Fruit fly (Drosophila melanogaster) whole organism, embryonic: ENCODE measurements around the gene Rim2.
A peak's percentile ranks its signal among the peaks of the same experiment; 100 is the strongest.

Experiments used
- Atf3 ChIP-seq: fragments of 200-800 bp; sonication (Bioruptor generic); optimal IDR thresholded peaks from 3 replicates; lab custom pipeline; 2016; ENCODE audit warnings: missing biosample characterization, missing genetic modification characterization
- CG10959 ChIP-seq: fragments of 200-800 bp; sonication (Bioruptor generic); IDR thresholded peaks from 2 replicates; pipeline ENCODE4 v1.3.6; 2022; ENCODE audit warnings: missing biosample characterization, missing genetic modification characterization
- CG12219 ChIP-seq: fragments of 200-800 bp; sonication (Bioruptor generic); optimal IDR thresholded peaks from 3 replicates; lab custom pipeline; 2018; ENCODE audit warnings: missing biosample characterization, mild to moderate bottlenecking, missing genetic modification characterization
- CG12659 ChIP-seq: fragments of 200-800 bp; sonication (Bioruptor generic); optimal IDR thresholded peaks from 3 replicates; lab custom pipeline; 2017; ENCODE audit warnings: mild to moderate bottlenecking, missing biosample characterization, missing genetic modification reagents, missing genetic modification characterization
- CG1529 ChIP-seq: fragments of 200-800 bp; sonication (Bioruptor generic); optimal IDR thresholded peaks from 3 replicates; lab custom pipeline; 2018; ENCODE audit warnings: missing biosample characterization, missing genetic modification characterization
- CG15601 ChIP-seq: fragments of 200-800 bp; sonication (Bioruptor generic); optimal IDR thresholded peaks from 3 replicates; lab custom pipeline; 2019; ENCODE audit warnings: missing biosample characterization, mild to moderate bottlenecking, missing genetic modification characterization, moderate library complexity
- CG31441 ChIP-seq: fragments of 200-800 bp; sonication (Bioruptor generic); IDR thresholded peaks from 2 replicates; pipeline ENCODE4 v1.3.6; 2022; ENCODE audit warnings: missing biosample characterization, missing genetic modification characterization
- CG3163 ChIP-seq: fragments of 200-800 bp; sonication (Bioruptor generic); optimal IDR thresholded peaks from 3 replicates; lab custom pipeline; 2016; ENCODE audit warnings: missing biosample characterization, missing genetic modification characterization
- CG32532 ChIP-seq: fragments of 200-800 bp; sonication (Bioruptor generic); IDR thresholded peaks from 2 replicates; pipeline ENCODE4 v1.3.6; 2022; ENCODE audit warnings: missing biosample characterization, missing genetic modification characterization
- CG33213 ChIP-seq: fragments of 200-800 bp; sonication (Bioruptor generic); optimal IDR thresholded peaks from 3 replicates; lab custom pipeline; 2016; ENCODE audit warnings: missing biosample characterization, missing genetic modification characterization
- CG4328 ChIP-seq: fragments of 200-800 bp; sonication (Bioruptor generic); optimal IDR thresholded peaks from 3 replicates; lab custom pipeline; 2017; ENCODE audit warnings: missing biosample characterization, missing genetic modification reagents, missing genetic modification characterization
- CG4707 ChIP-seq: fragments of 200-800 bp; sonication (Bioruptor generic); optimal IDR thresholded peaks from 2 replicates; lab custom pipeline; 2018; ENCODE audit warnings: missing biosample characterization, mild to moderate bottlenecking, missing genetic modification characterization, moderate library complexity
- CG5953 ChIP-seq: fragments of 200-800 bp; sonication (Bioruptor generic); IDR thresholded peaks from 2 replicates; pipeline ENCODE4 v1.3.6; 2022; ENCODE audit warnings: missing biosample characterization, missing genetic modification characterization
- CG6791 ChIP-seq: fragments of 200-800 bp; sonication (Bioruptor generic); IDR thresholded peaks from 3 replicates; pipeline ENCODE4 v1.3.6; 2022; ENCODE audit warnings: missing biosample characterization, missing genetic modification characterization; ENCODE audit not compliant: partially characterized antibody
- CrebB ChIP-seq: fragments of 200-800 bp; sonication (Bioruptor generic); optimal IDR thresholded peaks from 3 replicates; lab custom pipeline; 2018; ENCODE audit warnings: missing biosample characterization, mild to moderate bottlenecking, missing genetic modification characterization
- Dek ChIP-seq: fragments of 200-800 bp; sonication (Bioruptor generic); optimal IDR thresholded peaks from 3 replicates; lab custom pipeline; 2019; ENCODE audit warnings: missing biosample characterization, mild to moderate bottlenecking, missing genetic modification characterization, moderate library complexity
- Doc3 ChIP-seq: fragments of 200-800 bp; sonication (Bioruptor generic); IDR thresholded peaks from 3 replicates; pipeline ENCODE4 v1.3.6; 2022; ENCODE audit warnings: missing biosample characterization, missing genetic modification characterization; ENCODE audit not compliant: partially characterized antibody
- Dp ChIP-seq: fragments of 200-800 bp; sonication (Bioruptor generic); optimal IDR thresholded peaks from 2 replicates; lab custom pipeline; 2018; ENCODE audit warnings: missing biosample characterization, mild to moderate bottlenecking, missing genetic modification characterization, moderate library complexity
- Gsc ChIP-seq: fragments of 200-800 bp; sonication (Bioruptor generic); IDR thresholded peaks from 2 replicates; pipeline ENCODE4 v1.3.6; 2022; ENCODE audit warnings: missing biosample characterization, missing genetic modification characterization
- HHEX ChIP-seq: fragments of 200-800 bp; sonication (Bioruptor generic); optimal IDR thresholded peaks from 3 replicates; lab custom pipeline; 2017; ENCODE audit warnings: missing biosample characterization, mild to moderate bottlenecking, missing genetic modification characterization, missing genetic modification reagents
- Hr39 ChIP-seq: fragments of >200 bp; optimal IDR thresholded peaks from 2 replicates; lab custom pipeline; 2017
- Hr51 ChIP-seq, 2 experiments: fragments of 200-800 bp; sonication (Bioruptor generic); optimal IDR thresholded peaks; 2 replicates in 1 of 2; 3 replicates in 1 of 2; lab custom pipeline; 2016 to 2018; ENCODE audit warnings: missing biosample characterization in 2 of 2, missing genetic modification characterization in 2 of 2, mild to moderate bottlenecking in 1 of 2, moderate library complexity in 1 of 2
- Jarid2 ChIP-seq: fragments of 200-800 bp; sonication (Bioruptor generic); optimal IDR thresholded peaks from 3 replicates; lab custom pipeline; 2017; ENCODE audit warnings: mild to moderate bottlenecking, missing biosample characterization, missing genetic modification reagents, missing genetic modification characterization
- Kr ChIP-seq: fragments of 200-800 bp; sonication (Bioruptor generic); optimal IDR thresholded peaks from 2 replicates; lab custom pipeline; 2017; ENCODE audit warnings: missing biosample characterization, mild to moderate bottlenecking, missing genetic modification characterization
- MBD-R2 ChIP-seq: fragments of 200-800 bp; sonication (Bioruptor generic); IDR thresholded peaks from 2 replicates; pipeline ENCODE4 v1.3.6; 2022; ENCODE audit warnings: missing biosample characterization, missing genetic modification characterization
- MTF-1 ChIP-seq: fragments of 200-800 bp; sonication (Bioruptor generic); optimal IDR thresholded peaks from 2 replicates; lab custom pipeline; 2018; ENCODE audit warnings: missing biosample characterization, mild to moderate bottlenecking, missing genetic modification characterization, borderline replicate concordance
- Oli ChIP-seq: fragments of 200-800 bp; sonication (Bioruptor generic); optimal IDR thresholded peaks from 2 replicates; lab custom pipeline; 2018; ENCODE audit warnings: missing biosample characterization, mild to moderate bottlenecking, missing genetic modification characterization, moderate library complexity
- Spps ChIP-seq: fragments of 200-800 bp; sonication (Bioruptor generic); optimal IDR thresholded peaks from 2 replicates; lab custom pipeline; 2018; ENCODE audit warnings: missing biosample characterization, mild to moderate bottlenecking, missing genetic modification characterization
- Stat92E ChIP-seq, 3 experiments: fragments of >200 bp in 2 of 3; fragments of 200-800 bp in 1 of 3; sonication (Bioruptor generic) in 1 of 3; optimal IDR thresholded peaks; 2 replicates each; lab custom pipeline; 2017 to 2019; ENCODE audit warnings: missing biosample characterization in 3 of 3, missing genetic modification characterization in 3 of 3, mild to moderate bottlenecking in 1 of 3, moderate library complexity in 1 of 3
- Taf1 ChIP-seq: fragments of 200-800 bp; sonication (Bioruptor generic); IDR thresholded peaks from 2 replicates; pipeline ENCODE4 v1.3.6; 2022; ENCODE audit warnings: missing biosample characterization, missing genetic modification characterization
- Usf ChIP-seq: fragments of 200-800 bp; sonication (Bioruptor generic); optimal IDR thresholded peaks from 2 replicates; lab custom pipeline; 2017; ENCODE audit warnings: missing genotype, missing biosample characterization, missing genetic modification characterization
- Xbp1 ChIP-seq: fragments of 200-800 bp; sonication (Bioruptor generic); optimal IDR thresholded peaks from 3 replicates; lab custom pipeline; 2016; ENCODE audit warnings: missing biosample characterization, mild to moderate bottlenecking, missing genetic modification characterization
- ab ChIP-seq: fragments of 200-800 bp; sonication (Bioruptor generic); optimal IDR thresholded peaks from 2 replicates; lab custom pipeline; 2016; ENCODE audit warnings: missing biosample characterization, missing genetic modification characterization
- amos ChIP-seq: fragments of 200-800 bp; sonication (Bioruptor generic); IDR thresholded peaks from 2 replicates; pipeline ENCODE4 v1.3.6; 2022; ENCODE audit warnings: missing biosample characterization, missing genetic modification characterization; ENCODE audit not compliant: partially characterized antibody
- cad ChIP-seq: fragments of >200 bp; optimal IDR thresholded peaks from 2 replicates; lab custom pipeline; 2017; ENCODE audit warnings: missing biosample characterization, missing genetic modification characterization
- ci ChIP-seq: fragments of 200-800 bp; sonication (Bioruptor generic); IDR thresholded peaks from 3 replicates; pipeline ENCODE4 v1.3.6; 2022; ENCODE audit warnings: missing biosample characterization, missing genetic modification characterization
- danr ChIP-seq: fragments of 200-800 bp; sonication (Bioruptor generic); IDR thresholded peaks from 2 replicates; pipeline ENCODE4 v1.3.6; 2022; ENCODE audit warnings: missing biosample characterization, missing genetic modification characterization
- dm ChIP-seq: fragments of 200-800 bp; sonication (Bioruptor generic); optimal IDR thresholded peaks from 3 replicates; lab custom pipeline; 2016; ENCODE audit warnings: missing biosample characterization, missing genetic modification characterization
- exex ChIP-seq: fragments of 200-800 bp; sonication (Bioruptor generic); optimal IDR thresholded peaks from 4 replicates; lab custom pipeline; 2018; ENCODE audit warnings: missing biosample characterization, mild to moderate bottlenecking, missing genetic modification characterization, moderate library complexity
- ftz-f1 ChIP-seq: fragments of 200-800 bp; sonication (Bioruptor generic); optimal IDR thresholded peaks from 2 replicates; lab custom pipeline; 2016; ENCODE audit warnings: missing biosample characterization, missing genetic modification characterization
- grau ChIP-seq: fragments of 200-800 bp; optimal IDR thresholded peaks from 3 replicates; lab custom pipeline; 2019; ENCODE audit warnings: missing biosample characterization, mild to moderate bottlenecking, missing genetic modification characterization, moderate library complexity
- hbn ChIP-seq: fragments of 200-800 bp; sonication (Bioruptor generic); IDR thresholded peaks from 2 replicates; pipeline ENCODE4 v1.3.6; 2022; ENCODE audit warnings: missing biosample characterization, missing genetic modification characterization; ENCODE audit not compliant: partially characterized antibody
- insv ChIP-seq, 2 experiments: fragments of 200-800 bp; sonication (Bioruptor generic); optimal IDR thresholded peaks; 3 replicates each; lab custom pipeline; 2016 to 2018; ENCODE audit warnings: missing biosample characterization in 2 of 2, missing genetic modification characterization in 2 of 2
- jigr1 ChIP-seq: fragments of 200-800 bp; sonication (Bioruptor generic); IDR thresholded peaks from 3 replicates; pipeline ENCODE4 v1.3.6; 2022; ENCODE audit warnings: missing biosample characterization, missing genetic modification characterization
- lola ChIP-seq, 3 experiments: fragments of >200 bp in 2 of 3; fragments of 200-800 bp in 1 of 3; sonication (Bioruptor generic) in 1 of 3; optimal IDR thresholded peaks; 2 replicates each; lab custom pipeline; 2017 to 2019; ENCODE audit warnings: missing biosample characterization in 3 of 3, missing genetic modification characterization in 3 of 3, mild to moderate bottlenecking in 1 of 3, moderate library complexity in 1 of 3
- pan ChIP-seq, 4 experiments: fragments of >200 bp in 3 of 4; fragments of 200-800 bp in 1 of 4; sonication (Bioruptor generic) in 1 of 4; optimal IDR thresholded peaks in 3 of 4; IDR thresholded peaks in 1 of 4; 2 replicates each; pipeline versions ENCODE4 v1.3.6 to Lab custom; 2017 to 2022; ENCODE audit warnings: missing biosample characterization in 2 of 4, missing genetic modification characterization in 2 of 4, mixed read lengths in 1 of 4
- pfk ChIP-seq: fragments of 200-800 bp; sonication (Bioruptor generic); optimal IDR thresholded peaks from 2 replicates; lab custom pipeline; 2018; ENCODE audit warnings: missing biosample characterization, mild to moderate bottlenecking, missing genetic modification characterization, moderate library complexity
- sens ChIP-seq: fragments of 200-800 bp; sonication (Bioruptor generic); peaks from one replicate; lab custom pipeline; 2016; ENCODE audit warnings: missing biosample characterization, missing genetic modification characterization
- sna ChIP-seq: fragments of 200-800 bp; sonication (Bioruptor generic); IDR thresholded peaks from 2 replicates; pipeline ENCODE4 v1.3.6; 2022; ENCODE audit warnings: missing biosample characterization, missing genetic modification characterization; ENCODE audit not compliant: partially characterized antibody

Gene Rim2

DNA sequence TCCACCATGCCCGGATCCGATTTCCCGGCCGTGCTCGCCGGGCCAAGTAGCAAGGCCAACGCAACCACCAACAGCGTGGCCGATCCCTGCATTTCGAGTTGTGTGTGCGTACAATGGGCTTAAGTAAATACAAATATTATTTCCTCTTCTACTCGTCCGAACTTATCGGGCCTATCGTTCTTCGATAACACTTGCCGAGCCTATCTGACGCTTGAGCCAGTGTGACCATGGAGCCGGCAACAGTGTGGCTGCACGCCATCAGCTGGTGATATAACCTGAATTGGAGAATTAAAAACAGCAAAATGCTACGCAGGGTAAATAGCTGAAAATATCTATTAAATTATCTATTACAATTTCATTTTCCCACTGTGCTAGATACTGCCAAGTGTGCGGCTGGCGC, 14.0 kb downstream of the Rim2 start, which contains the start of the genes CG17660 and mRpL48 (continued):
- no peak for TF ChIP-seq Gsc (GFP tag; lab: Robert Waterston, UW)
- peak; percentile 89 for TF ChIP-seq sens
- TF ChIP-seq exex = peak; percentile 10
- TF ChIP-seq CG31441 = no peak; the same call in 1 of the 2 replicates
- TF ChIP-seq CG10959 (GFP tag; lab: Robert Waterston, UW) = no peak
- peak; percentile 47 for TF ChIP-seq ftz-f1 (GFP tag; lab: Kevin White, UChicago)
- TF ChIP-seq CG3163 = no peak
- peak; percentile 3 for TF ChIP-seq MTF-1 (GFP tag; lab: Kevin White, UChicago)
- TF ChIP-seq Kr (GFP tag; lab: Kevin White, UChicago) = no peak
- TF ChIP-seq Stat92E (GFP tag; optimal IDR thresholded peaks at IDR 0.05; lab: Kevin White, UChicago) = no peak
- no peak for TF ChIP-seq Oli (tag; lab: Kevin White, UChicago)
- peak; percentile 84 for TF ChIP-seq CG6791 (GFP tag; lab: Robert Waterston, UW)
- TF ChIP-seq ci = peak; percentile 63; the same call in 2 of the 3 replicates
- no peak for TF ChIP-seq Hr51 (GFP tag; optimal IDR thresholded peaks at IDR 0.05; lab: Kevin White, UChicago)
- TF ChIP-seq grau (tag; lab: Kevin White, UChicago) = peak; percentile 25
- TF ChIP-seq ab = no peak
- no peak for TF ChIP-seq Atf3 (GFP tag; lab: Kevin White, UChicago)
- TF ChIP-seq CrebB = peak; percentile 28
- peak; percentile 98 for TF ChIP-seq MBD-R2
- peak; percentile 70 for TF ChIP-seq CG12659 (GFP tag; lab: Kevin White, UChicago)
- TF ChIP-seq hbn (GFP tag; lab: Robert Waterston, UW) = peak; percentile 43; the same call in 1 of the 2 replicates
- no peak for TF ChIP-seq jigr1 (GFP tag; lab: Robert Waterston, UW)
- no peak for TF ChIP-seq CG1529
- peak; percentile 76; the same call in 1 of the 2 replicates for TF ChIP-seq amos (GFP tag; lab: Robert Waterston, UW)
- TF ChIP-seq Jarid2 (GFP tag; lab: Kevin White, UChicago) = no peak
- TF ChIP-seq Xbp1 (GFP tag; lab: Kevin White, UChicago) = peak; percentile 25
- TF ChIP-seq Dp (GFP tag; lab: Kevin White, UChicago) = peak; percentile 51
- TF ChIP-seq CG12219 (GFP tag; lab: Kevin White, UChicago) = no peak
- TF ChIP-seq HHEX (GFP tag; lab: Kevin White, UChicago) = no peak
- no peak for TF ChIP-seq Taf1 (GFP tag; lab: Robert Waterston, UW)
- no peak for TF ChIP-seq Spps (tag; lab: Kevin White, UChicago)
- no peak for TF ChIP-seq cad (GFP tag; lab: Kevin White, UChicago)
- peak in 1 of 2 experiments; percentile 22 for TF ChIP-seq insv (GFP tag; optimal IDR thresholded peaks at IDR 0.05; lab: Kevin White, UChicago)
- TF ChIP-seq danr = no peak
- TF ChIP-seq sna (GFP tag; lab: Robert Waterston, UW) = peak; percentile 62; the same call in 1 of the 2 replicates
- peak; percentile 24; the same call in 1 of the 3 replicates for TF ChIP-seq Doc3
- no peak for TF ChIP-seq CG5953
- no peak for TF ChIP-seq Hr39 (lab: Kevin White, UChicago)
- TF ChIP-seq CG33213 (GFP tag; lab: Kevin White, UChicago) = peak; percentile 33
- no peak for TF ChIP-seq Dek (tag; lab: Kevin White, UChicago)
- no peak for TF ChIP-seq pan (optimal IDR thresholded peaks at IDR 0.05; lab: Kevin White, UChicago)
- peak in 1 of 2 experiments; percentile 15 for TF ChIP-seq pan (GFP tag; optimal IDR thresholded peaks at IDR 0.05 in 1 of 2, IDR thresholded peaks at IDR 0.05 in 1 of 2)
- no peak for TF ChIP-seq Usf
- peak; percentile 61 for TF ChIP-seq CG4707
- TF ChIP-seq lola (GFP tag; optimal IDR thresholded peaks at IDR 0.05; lab: Kevin White, UChicago) = no peak
- no peak for TF ChIP-seq CG32532
- no peak for TF ChIP-seq CG4328 (GFP tag; lab: Kevin White, UChicago)
- TF ChIP-seq dm (GFP tag; lab: Kevin White, UChicago) = peak; percentile 41
- TF ChIP-seq CG15601 (tag; lab: Kevin White, UChicago) = no peak
- TF ChIP-seq pfk (GFP tag; lab: Kevin White, UChicago) = no peak
